Fruit fly (Drosophila melanogaster) whole organism, prepupa: ENCODE results near the gene CG14194.

Experiments used
- CG15336 ChIP-seq: fragments of 200-800 bp; sonication (Bioruptor generic); IDR thresholded peaks from 2 replicates; pipeline ENCODE4 v1.3.6; 2022; ENCODE audit warnings: missing biosample characterization, missing genetic modification characterization
- CG31627 ChIP-seq: fragments of 200-800 bp; sonication (Bioruptor generic); optimal IDR thresholded peaks from 3 replicates; lab custom pipeline; 2016; ENCODE audit warnings: missing biosample characterization, missing genetic modification characterization
- CG4318 ChIP-seq: fragments of 200-800 bp; sonication (Bioruptor generic); optimal IDR thresholded peaks from 3 replicates; lab custom pipeline; 2017; ENCODE audit warnings: missing biosample characterization, mild to moderate bottlenecking, missing genetic modification characterization
- CG6792 ChIP-seq: fragments of 200-800 bp; sonication (Bioruptor generic); optimal IDR thresholded peaks from 3 replicates; lab custom pipeline; 2016; ENCODE audit warnings: missing biosample characterization, missing genetic modification characterization
- CG8119 ChIP-seq: fragments of 200-800 bp; sonication (Bioruptor generic); IDR thresholded peaks from 3 replicates; pipeline ENCODE4 v1.3.6; 2022; ENCODE audit warnings: missing biosample characterization, missing genetic modification characterization
- CG9139 ChIP-seq: fragments of 200-800 bp; sonication (Bioruptor generic); optimal IDR thresholded peaks from 3 replicates; lab custom pipeline; 2017; ENCODE audit warnings: missing biosample characterization, mild to moderate bottlenecking, missing genetic modification characterization
- fkh ChIP-seq: fragments of 200-800 bp; sonication (Bioruptor generic); optimal IDR thresholded peaks from 3 replicates; lab custom pipeline; 2017; ENCODE audit warnings: missing biosample characterization, mild to moderate bottlenecking, missing genetic modification characterization, moderate library complexity
- salr ChIP-seq, 2 experiments: fragments of 200-800 bp; sonication (Bioruptor generic); optimal IDR thresholded peaks; 3 replicates each; lab custom pipeline; 2016 to 2018; ENCODE audit warnings: missing biosample characterization in 2 of 2, missing genetic modification characterization in 2 of 2, mild to moderate bottlenecking in 1 of 2
- topi ChIP-seq: fragments of 200-800 bp; sonication (Bioruptor generic); optimal IDR thresholded peaks from 3 replicates; lab custom pipeline; 2016; ENCODE audit warnings: missing biosample characterization, missing genetic modification characterization

DNA sequence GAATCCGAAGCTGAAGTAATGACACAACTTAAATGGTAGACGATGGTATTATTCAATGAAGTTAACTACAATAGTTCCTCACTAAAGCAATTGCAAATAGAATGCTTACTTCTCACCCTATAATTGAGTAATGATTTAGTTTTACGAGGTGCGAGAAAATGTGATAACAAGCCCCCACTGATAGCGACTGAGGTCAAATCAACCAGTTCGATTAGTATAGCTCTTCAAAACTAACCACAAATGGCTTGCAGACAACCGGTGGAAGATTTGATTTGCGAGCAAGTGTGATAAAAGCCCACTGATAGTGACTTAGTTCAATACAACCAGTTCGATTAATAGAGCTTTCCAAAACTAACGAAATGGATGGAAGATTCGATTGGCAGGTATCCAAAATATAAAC lies 46.0 kb downstream of the CG14194 start:
- TF ChIP-seq topi (GFP tag; lab: Kevin White, UChicago) (no peak), fkh (GFP tag; lab: Kevin White, UChicago) (no peak), CG15336 (GFP tag; lab: Robert Waterston, UW) (no peak), CG9139 (GFP tag; lab: Kevin White, UChicago) (no peak), CG31627 (GFP tag; lab: Kevin White, UChicago) (no peak), CG6792 (GFP tag; lab: Kevin White, UChicago) (no peak), CG4318 (no peak), salr (GFP tag; optimal IDR thresholded peaks at IDR 0.05; lab: Kevin White, UChicago) (no peak), CG8119 (no peak)
